Worm (Caenorhabditis elegans) whole organism, young adult: ENCODE measurements around the gene cpsf-4.

Experiments used
- F10E7.11 ChIP-seq: sonication (generic microtip); optimal IDR thresholded peaks from 2 replicates; lab custom pipeline; 2017; ENCODE audit warnings: mild to moderate bottlenecking, missing genetic modification characterization, moderate library complexity, missing compliant biosample characterization
- F23B12.7 ChIP-seq: sonication (generic microtip); optimal IDR thresholded peaks from 2 replicates; lab custom pipeline; 2017; ENCODE audit warnings: missing genetic modification characterization, mild to moderate bottlenecking, missing compliant biosample characterization, antibody characterized with exemption, moderate library complexity; ENCODE audit not compliant: insufficient read depth
- F39B2.1 ChIP-seq: fragments of 200-800 bp; sonication (Bioruptor generic); IDR thresholded peaks from 2 replicates; pipeline ENCODE4 v1.3.6; 2022; ENCODE audit warnings: missing genetic modification reagents, missing genetic modification characterization, missing compliant biosample characterization
- F52B5.7 ChIP-seq: sonication (generic microtip); optimal IDR thresholded peaks from 2 replicates; lab custom pipeline; 2016; ENCODE audit warnings: mild to moderate bottlenecking, missing genetic modification characterization, missing compliant biosample characterization
- dpl-1 ChIP-seq: fragments of 150-350 bp; optimal IDR thresholded peaks from 2 replicates; lab custom pipeline; 2014; ENCODE audit warnings: missing biosample characterization, missing genetic modification reagents, missing genetic modification characterization
- hmg-20 ChIP-seq: fragments of 200-800 bp; sonication (Bioruptor generic); IDR thresholded peaks from 2 replicates; pipeline ENCODE4 v1.3.6; 2022; ENCODE audit warnings: missing genetic modification reagents, missing genetic modification characterization, missing compliant biosample characterization
- nhr-90 ChIP-seq: sonication (generic microtip); optimal IDR thresholded peaks from 2 replicates; lab custom pipeline; 2016; ENCODE audit warnings: missing genotype, mild to moderate bottlenecking, missing genetic modification characterization, missing compliant biosample characterization
- somi-1 ChIP-seq: fragments of 200-800 bp; sonication (Bioruptor generic); optimal IDR thresholded peaks from 2 replicates; lab custom pipeline; 2018; ENCODE audit warnings: mild to moderate bottlenecking, missing genetic modification characterization, missing compliant biosample characterization
- sptf-2 ChIP-seq: fragments of 200-800 bp; sonication (Bioruptor generic); optimal IDR thresholded peaks from 2 replicates; lab custom pipeline; 2018; ENCODE audit warnings: mild to moderate bottlenecking, missing genetic modification characterization, missing compliant biosample characterization

DNA sequence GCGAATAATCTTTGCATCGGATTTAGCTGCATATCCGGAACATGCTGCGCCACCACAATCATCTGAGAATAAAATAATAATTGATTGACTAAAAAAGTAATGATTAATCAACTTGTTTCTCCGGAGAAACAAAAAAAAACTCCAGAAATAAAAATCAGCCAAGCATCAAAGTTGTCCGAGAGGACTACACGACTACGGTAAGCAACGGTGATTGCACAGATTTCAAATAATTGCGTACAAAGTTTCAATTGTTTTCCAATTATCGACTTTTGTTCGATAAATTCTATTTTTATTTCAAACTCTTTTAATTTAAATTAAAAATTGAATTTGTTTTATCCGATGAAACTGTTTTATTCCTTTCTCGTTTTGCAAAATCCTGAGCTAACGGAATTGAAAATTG, at the start of gene cpsf-4:
- TF ChIP-seq F23B12.7 (tag; lab: Kevin White, UChicago) (no peak), F10E7.11 (tag; lab: Kevin White, UChicago) (no peak), somi-1 (GFP tag; lab: Kevin White, UChicago) (no peak), nhr-90 (tag; lab: Kevin White, UChicago) (no peak), F52B5.7 (tag; lab: Kevin White, UChicago) (no peak), sptf-2 (GFP tag; lab: Kevin White, UChicago) (no peak), F39B2.1 (GFP tag; lab: Robert Waterston, UW) (no peak), hmg-20 (GFP tag; lab: Robert Waterston, UW) (no peak), dpl-1 (GFP tag; lab: Kevin White, UChicago) (no peak)
